Fruit fly (Drosophila melanogaster) whole organism, embryonic: ENCODE results near the gene CG14669.

Source experiments
- Atf-2 ChIP-seq: fragments of 200-800 bp; sonication (Bioruptor generic); optimal IDR thresholded peaks from 2 replicates; lab custom pipeline; 2016; ENCODE audit warnings: missing biosample characterization, missing genetic modification characterization
- B-H1 ChIP-seq: fragments of 200-800 bp; sonication (Bioruptor generic); IDR thresholded peaks from 3 replicates; pipeline ENCODE4 v1.3.6; 2022; ENCODE audit warnings: missing biosample characterization, missing genetic modification characterization
- Blimp-1 ChIP-seq: fragments of 200-800 bp; sonication (Bioruptor generic); optimal IDR thresholded peaks from 3 replicates; lab custom pipeline; 2018; ENCODE audit warnings: missing biosample characterization, missing genetic modification characterization, mild to moderate bottlenecking, moderate library complexity, missing genetic modification reagents
- Bteb2 ChIP-seq: fragments of 200-800 bp; sonication (Bioruptor generic); optimal IDR thresholded peaks from 2 replicates; lab custom pipeline; 2016; ENCODE audit warnings: missing biosample characterization, missing genetic modification characterization
- CG10147 ChIP-seq: fragments of 200-800 bp; sonication (Bioruptor generic); optimal IDR thresholded peaks from 2 replicates; lab custom pipeline; 2019; ENCODE audit warnings: missing biosample characterization, mild to moderate bottlenecking, missing genetic modification characterization, moderate library complexity
- CG11456 ChIP-seq: fragments of 200-800 bp; sonication (Bioruptor generic); IDR thresholded peaks from 3 replicates; pipeline ENCODE4 v1.3.6; 2022; ENCODE audit warnings: missing biosample characterization, missing genetic modification characterization
- CG11723 ChIP-seq: fragments of 200-800 bp; sonication (Bioruptor generic); optimal IDR thresholded peaks from 2 replicates; lab custom pipeline; 2017; ENCODE audit warnings: missing biosample characterization, mild to moderate bottlenecking, missing genetic modification characterization
- CG13624 ChIP-seq: fragments of 200-800 bp; sonication (Bioruptor generic); optimal IDR thresholded peaks from 2 replicates; lab custom pipeline; 2016; ENCODE audit warnings: missing biosample characterization, missing genetic modification characterization
- CG13775 ChIP-seq: fragments of 200-800 bp; sonication (Bioruptor generic); optimal IDR thresholded peaks from 3 replicates; lab custom pipeline; 2017; ENCODE audit warnings: missing biosample characterization, mild to moderate bottlenecking, missing genetic modification characterization
- CG15269 ChIP-seq: fragments of 200-800 bp; sonication (Bioruptor generic); optimal IDR thresholded peaks from 2 replicates; lab custom pipeline; 2018; ENCODE audit warnings: missing biosample characterization, mild to moderate bottlenecking, missing genetic modification characterization, moderate library complexity
- CG16813 ChIP-seq: fragments of 200-800 bp; sonication (Bioruptor generic); IDR thresholded peaks from 3 replicates; pipeline ENCODE4 v1.3.6; 2022; ENCODE audit warnings: missing biosample characterization, missing genetic modification characterization; ENCODE audit not compliant: partially characterized antibody
- CG2116 ChIP-seq: fragments of 200-800 bp; sonication (Bioruptor generic); optimal IDR thresholded peaks from 3 replicates; lab custom pipeline; 2018; ENCODE audit warnings: missing biosample characterization, mild to moderate bottlenecking, missing genetic modification characterization
- CG2129 ChIP-seq: fragments of 200-800 bp; sonication (Bioruptor generic); IDR thresholded peaks from 2 replicates; pipeline ENCODE4 v1.3.6; 2022; ENCODE audit warnings: missing biosample characterization, missing genetic modification characterization; ENCODE audit not compliant: partially characterized antibody
- CG34376 ChIP-seq: fragments of 200-800 bp; sonication (Bioruptor generic); optimal IDR thresholded peaks from 2 replicates; lab custom pipeline; 2018; ENCODE audit warnings: missing biosample characterization, mild to moderate bottlenecking, missing genetic modification characterization
- CG4404 ChIP-seq: fragments of 200-800 bp; sonication (Bioruptor generic); IDR thresholded peaks from 2 replicates; pipeline ENCODE4 v1.3.6; 2022; ENCODE audit warnings: missing biosample characterization, missing genetic modification characterization
- CG6689 ChIP-seq: fragments of 200-800 bp; sonication (Bioruptor generic); IDR thresholded peaks from 2 replicates; pipeline ENCODE4 v1.3.6; 2022; ENCODE audit warnings: missing biosample characterization, missing genetic modification characterization
- CG7357 ChIP-seq: fragments of 200-800 bp; sonication (Bioruptor generic); IDR thresholded peaks from 3 replicates; pipeline ENCODE4 v1.3.6; 2022; ENCODE audit warnings: missing biosample characterization, missing genetic modification characterization
- CG8388 ChIP-seq: fragments of 200-800 bp; sonication (Bioruptor generic); optimal IDR thresholded peaks from 2 replicates; lab custom pipeline; 2019; ENCODE audit warnings: missing biosample characterization, mild to moderate bottlenecking, missing genetic modification characterization, moderate library complexity
- Dfd ChIP-seq, 2 experiments: fragments of >200 bp; optimal IDR thresholded peaks; 2 replicates each; lab custom pipeline; 2017; ENCODE audit warnings: missing biosample characterization in 2 of 2, missing genetic modification characterization in 2 of 2
- Gsc ChIP-seq: fragments of 200-800 bp; sonication (Bioruptor generic); IDR thresholded peaks from 2 replicates; pipeline ENCODE4 v1.3.6; 2022; ENCODE audit warnings: missing biosample characterization, missing genetic modification characterization
- HLH4C ChIP-seq: fragments of 200-800 bp; sonication (Bioruptor generic); IDR thresholded peaks from 3 replicates; pipeline ENCODE4 v1.3.6; 2022; ENCODE audit warnings: missing biosample characterization, missing genetic modification characterization; ENCODE audit not compliant: partially characterized antibody
- MESR4 ChIP-seq: fragments of 200-800 bp; sonication (Bioruptor generic); optimal IDR thresholded peaks from 2 replicates; lab custom pipeline; 2018; ENCODE audit warnings: missing biosample characterization, mild to moderate bottlenecking, missing genetic modification characterization, moderate library complexity
- Opbp ChIP-seq: fragments of 200-800 bp; sonication (Bioruptor generic); IDR thresholded peaks from 3 replicates; pipeline ENCODE4 v1.3.6; 2022; ENCODE audit warnings: missing biosample characterization, missing genetic modification characterization; ENCODE audit not compliant: partially characterized antibody
- Ravus ChIP-seq: fragments of 200-800 bp; sonication (Bioruptor generic); IDR thresholded peaks from 2 replicates; pipeline ENCODE4 v1.3.6; 2022; ENCODE audit warnings: missing biosample characterization, missing genetic modification characterization
- Sox100B ChIP-seq: fragments of 200-800 bp; sonication (Bioruptor generic); optimal IDR thresholded peaks from 3 replicates; lab custom pipeline; 2018; ENCODE audit warnings: missing biosample characterization, mild to moderate bottlenecking, missing genetic modification characterization
- Sry-β ChIP-seq: fragments of 200-800 bp; sonication (Bioruptor generic); optimal IDR thresholded peaks from 2 replicates; lab custom pipeline; 2018; ENCODE audit warnings: missing biosample characterization, mild to moderate bottlenecking, missing genetic modification characterization, moderate library complexity
- ac ChIP-seq: fragments of 200-800 bp; sonication (Bioruptor generic); optimal IDR thresholded peaks from 3 replicates; lab custom pipeline; 2017; ENCODE audit warnings: missing biosample characterization, mild to moderate bottlenecking, missing genetic modification characterization
- croc ChIP-seq: fragments of 200-800 bp; sonication (Bioruptor generic); conservative IDR thresholded peaks from 3 replicates; pipeline ENCODE4 v1.3.6; 2022; ENCODE audit warnings: missing biosample characterization, missing genetic modification characterization
- dpn ChIP-seq, 2 experiments: fragments of 200-800 bp; sonication (Bioruptor generic); optimal IDR thresholded peaks; 3 replicates each; lab custom pipeline; 2016; ENCODE audit warnings: missing biosample characterization in 2 of 2, missing genetic modification characterization in 2 of 2
- gfzf ChIP-seq: fragments of 200-800 bp; sonication (Bioruptor generic); optimal IDR thresholded peaks from 2 replicates; lab custom pipeline; 2016; ENCODE audit warnings: missing biosample characterization, mild to moderate bottlenecking, missing genetic modification characterization, moderate library complexity
- hbn ChIP-seq: fragments of 200-800 bp; sonication (Bioruptor generic); IDR thresholded peaks from 2 replicates; pipeline ENCODE4 v1.3.6; 2022; ENCODE audit warnings: missing biosample characterization, missing genetic modification characterization; ENCODE audit not compliant: partially characterized antibody
- klu ChIP-seq: fragments of 200-800 bp; sonication (Bioruptor generic); IDR thresholded peaks from 2 replicates; pipeline ENCODE4 v1.3.6; 2022; ENCODE audit warnings: missing biosample characterization, missing genetic modification characterization
- kni ChIP-seq: fragments of 200-800 bp; sonication (Bioruptor generic); optimal IDR thresholded peaks from 3 replicates; lab custom pipeline; 2017; ENCODE audit warnings: mild to moderate bottlenecking, missing biosample characterization, missing genetic modification reagents, missing genetic modification characterization
- odd ChIP-seq: fragments of 200-800 bp; sonication (Bioruptor generic); optimal IDR thresholded peaks from 2 replicates; lab custom pipeline; 2017; ENCODE audit warnings: missing biosample characterization, mild to moderate bottlenecking, missing genetic modification characterization
- pan ChIP-seq, 4 experiments: fragments of >200 bp in 3 of 4; fragments of 200-800 bp in 1 of 4; sonication (Bioruptor generic) in 1 of 4; optimal IDR thresholded peaks in 3 of 4; IDR thresholded peaks in 1 of 4; 2 replicates each; pipeline versions ENCODE4 v1.3.6 to Lab custom; 2017 to 2022; ENCODE audit warnings: missing biosample characterization in 2 of 4, missing genetic modification characterization in 2 of 4, mixed read lengths in 1 of 4
- peb ChIP-seq: fragments of 200-800 bp; sonication (Bioruptor generic); IDR thresholded peaks from 2 replicates; pipeline ENCODE4 v1.3.6; 2022; ENCODE audit warnings: missing biosample characterization, missing genetic modification characterization
- pfk ChIP-seq: fragments of 200-800 bp; sonication (Bioruptor generic); optimal IDR thresholded peaks from 2 replicates; lab custom pipeline; 2018; ENCODE audit warnings: missing biosample characterization, mild to moderate bottlenecking, missing genetic modification characterization, moderate library complexity
- prd ChIP-seq, 3 experiments: fragments of >200 bp in 2 of 3; fragments of 200-800 bp in 1 of 3; sonication (Bioruptor generic) in 1 of 3; optimal IDR thresholded peaks in 2 of 3; IDR thresholded peaks in 1 of 3; 2 replicates in 2 of 3; 3 replicates in 1 of 3; pipeline versions ENCODE4 v1.3.6 to Lab custom; 2017 to 2022; ENCODE audit warnings: missing biosample characterization in 1 of 3, missing genetic modification characterization in 1 of 3
- salm ChIP-seq: fragments of 200-800 bp; sonication (Bioruptor generic); optimal IDR thresholded peaks from 2 replicates; lab custom pipeline; 2018; ENCODE audit warnings: missing biosample characterization, mild to moderate bottlenecking, missing genetic modification characterization
- sd ChIP-seq: fragments of 200-800 bp; sonication (Bioruptor generic); optimal IDR thresholded peaks from 3 replicates; lab custom pipeline; 2018; ENCODE audit warnings: missing biosample characterization, mild to moderate bottlenecking, missing genetic modification characterization, moderate library complexity
- sisA ChIP-seq: fragments of 200-800 bp; sonication (Bioruptor generic); IDR thresholded peaks from 2 replicates; pipeline ENCODE4 v1.3.6; 2022; ENCODE audit warnings: missing biosample characterization, missing genetic modification characterization
- sug ChIP-seq: fragments of 200-800 bp; optimal IDR thresholded peaks from 2 replicates; lab custom pipeline; 2019; ENCODE audit warnings: missing biosample characterization, mild to moderate bottlenecking, missing genetic modification characterization, moderate library complexity
- tgo ChIP-seq: fragments of 200-800 bp; sonication (Bioruptor generic); IDR thresholded peaks from 3 replicates; pipeline ENCODE4 v1.3.6; 2022; ENCODE audit warnings: missing biosample characterization, missing genetic modification characterization
- tna ChIP-seq: fragments of 200-800 bp; sonication (Bioruptor generic); IDR thresholded peaks from 2 replicates; pipeline ENCODE4 v1.3.6; 2022; ENCODE audit warnings: missing biosample characterization, missing genetic modification characterization; ENCODE audit not compliant: partially characterized antibody
- ttk ChIP-seq: fragments of 200-800 bp; sonication (Bioruptor generic); IDR thresholded peaks from 2 replicates; pipeline ENCODE4 v2.1.2; 2022; ENCODE audit warnings: missing biosample characterization, missing genetic modification characterization
- vnd ChIP-seq: fragments of 200-800 bp; sonication (Bioruptor generic); IDR thresholded peaks from 3 replicates; pipeline ENCODE4 v1.3.6; 2022; ENCODE audit warnings: missing biosample characterization, missing genetic modification characterization; ENCODE audit not compliant: partially characterized antibody
- zfh1 ChIP-seq: fragments of 200-800 bp; sonication (Bioruptor generic); IDR thresholded peaks from 3 replicates; pipeline ENCODE4 v1.3.6; 2022; ENCODE audit warnings: missing biosample characterization, missing genetic modification characterization
- zfh2 ChIP-seq: fragments of 200-800 bp; sonication (Bioruptor generic); optimal IDR thresholded peaks from 2 replicates; lab custom pipeline; 2016; ENCODE audit warnings: missing biosample characterization, missing genetic modification characterization

CG14669 gene

DNA sequence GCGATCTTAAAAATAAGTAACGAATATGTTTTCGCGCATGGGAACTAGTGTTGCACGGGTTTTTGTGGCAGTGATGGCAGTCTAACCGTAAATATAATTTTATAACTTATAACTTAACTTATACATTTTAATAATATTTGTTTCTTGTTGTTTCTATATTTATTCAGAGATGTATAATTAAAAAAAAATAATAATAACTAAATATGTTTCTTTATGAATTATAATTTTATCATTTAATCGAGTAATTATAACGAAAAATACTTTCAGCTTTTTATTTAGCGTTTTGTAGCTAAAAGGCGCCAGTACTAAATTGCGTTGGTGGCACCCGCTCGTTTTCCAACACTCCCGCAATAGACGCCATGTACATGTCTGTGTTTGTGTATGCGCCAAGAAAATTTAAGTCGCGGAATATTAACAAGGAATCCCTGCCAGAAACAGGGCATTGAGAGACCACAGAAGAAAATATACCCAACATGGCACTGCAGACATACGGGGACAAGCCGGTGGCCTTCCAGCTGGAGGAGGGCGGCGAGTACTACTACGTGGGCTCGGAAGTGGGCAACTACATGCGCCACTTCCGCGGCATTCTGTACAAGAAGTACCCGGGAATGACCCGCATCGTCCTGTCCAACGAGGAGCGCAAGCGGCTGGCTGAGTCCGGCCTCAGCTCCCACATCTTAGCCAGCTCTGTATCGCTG is 56.4 kb downstream of the CG14669 start, which contains the start of the genes mRpL44 and Snr1 (continued):
- TF ChIP-seq gfzf, result no peak
- TF ChIP-seq peb (GFP tag; lab: Robert Waterston, UW), result no peak
- TF ChIP-seq croc (GFP tag; lab: Robert Waterston, UW), result no peak
- TF ChIP-seq tgo (GFP tag; lab: Robert Waterston, UW), result no peak
- no peak for TF ChIP-seq ac (GFP tag; lab: Kevin White, UChicago)
- no peak; the same call in 2 of the 3 replicates for TF ChIP-seq zfh1 (GFP tag; lab: Robert Waterston, UW)
- peak; percentile 19 for TF ChIP-seq CG8388 (GFP tag; lab: Kevin White, UChicago)
- no peak for TF ChIP-seq prd (optimal IDR thresholded peaks at IDR 0.05; lab: Kevin White, UChicago)
- no peak for TF ChIP-seq prd (GFP tag; IDR thresholded peaks at IDR 0.05; lab: Robert Waterston, UW)
- TF ChIP-seq CG4404, result no peak
- TF ChIP-seq salm (tag; lab: Kevin White, UChicago), result no peak
- no peak for TF ChIP-seq Atf-2 (GFP tag; lab: Kevin White, UChicago)
- TF ChIP-seq sug (tag; lab: Kevin White, UChicago), result peak; percentile 73
- TF ChIP-seq hbn (GFP tag; lab: Robert Waterston, UW), result no peak
- TF ChIP-seq CG2129 (GFP tag; lab: Robert Waterston, UW), result no peak
- 0 out of 3 replicates have a peak, but pooled peaks have one; percentile 48 for TF ChIP-seq Opbp
- TF ChIP-seq CG16813 (GFP tag; lab: Robert Waterston, UW), result no peak
- peak; percentile 56 for TF ChIP-seq CG2116
- no peak for TF ChIP-seq CG6689 (GFP tag; lab: Robert Waterston, UW)
- TF ChIP-seq CG34376 (GFP tag; lab: Kevin White, UChicago), result peak; percentile 42
- TF ChIP-seq tna, result no peak
- no peak for TF ChIP-seq Blimp-1 (GFP tag; lab: Kevin White, UChicago)
- TF ChIP-seq CG15269 (tag; lab: Kevin White, UChicago), result no peak
- no peak for TF ChIP-seq sd (tag; lab: Kevin White, UChicago)
- TF ChIP-seq Gsc, result no peak
- no peak for TF ChIP-seq HLH4C
- peak in 1 of 2 experiments; percentile 54 for TF ChIP-seq dpn (GFP tag; optimal IDR thresholded peaks at IDR 0.05; lab: Kevin White, UChicago)
- TF ChIP-seq CG11456, result no peak
- no peak for TF ChIP-seq pfk (GFP tag; lab: Kevin White, UChicago)
- no peak for TF ChIP-seq pan (optimal IDR thresholded peaks at IDR 0.05; lab: Kevin White, UChicago)
- TF ChIP-seq pan (GFP tag; optimal IDR thresholded peaks at IDR 0.05 in 1 of 2, IDR thresholded peaks at IDR 0.05 in 1 of 2), result no peak
- no peak for TF ChIP-seq CG10147 (GFP tag; lab: Kevin White, UChicago)
- TF ChIP-seq Sox100B (GFP tag; lab: Kevin White, UChicago), result no peak
- no peak for TF ChIP-seq Ravus
- no peak for TF ChIP-seq sisA (GFP tag; lab: Robert Waterston, UW)
- no peak for TF ChIP-seq odd
- TF ChIP-seq CG11723 (GFP tag; lab: Kevin White, UChicago), result no peak
- no peak for TF ChIP-seq CG13624 (GFP tag; lab: Kevin White, UChicago)
- TF ChIP-seq kni (GFP tag; lab: Kevin White, UChicago), result no peak
- no peak for TF ChIP-seq CG7357 (GFP tag; lab: Robert Waterston, UW)
- peak; percentile 100 for TF ChIP-seq Sry-β (GFP tag; lab: Kevin White, UChicago)
- TF ChIP-seq vnd (GFP tag; lab: Robert Waterston, UW), result no peak
- no peak for TF ChIP-seq Dfd (GFP tag; optimal IDR thresholded peaks at IDR 0.05; lab: Kevin White, UChicago)
- no peak for TF ChIP-seq B-H1
- TF ChIP-seq Bteb2 (GFP tag; lab: Kevin White, UChicago), result no peak
- TF ChIP-seq CG13775 (GFP tag; lab: Kevin White, UChicago), result peak; percentile 52
- TF ChIP-seq klu (GFP tag; lab: Robert Waterston, UW), result peak; percentile 84
- no peak for TF ChIP-seq ttk
- TF ChIP-seq zfh2, result peak; percentile 23
- TF ChIP-seq MESR4 (GFP tag; lab: Kevin White, UChicago), result peak; percentile 84
